Worm (Caenorhabditis elegans) whole organism, L1 larva: ENCODE data around the gene str-77.

Source experiments
- C16A3.4 ChIP-seq: fragments of 150-350 bp; optimal IDR thresholded peaks from 2 replicates; lab custom pipeline; 2014; ENCODE audit warnings: missing biosample characterization, missing genetic modification characterization
- C34B4.2 ChIP-seq: sonication (generic microtip); optimal IDR thresholded peaks from 2 replicates; lab custom pipeline; 2017; ENCODE audit warnings: mild to moderate bottlenecking, missing genetic modification characterization, missing compliant biosample characterization
- ama-1 ChIP-seq: fragments of 150-350 bp; optimal IDR thresholded peaks from 2 replicates; lab custom pipeline; 2014
- ceh-8 ChIP-seq: fragments of 200-800 bp; sonication (Bioruptor generic); optimal IDR thresholded peaks from 2 replicates; lab custom pipeline; 2018; ENCODE audit warnings: mild to moderate bottlenecking, missing genetic modification characterization, moderate library complexity, missing compliant biosample characterization
- egl-13 ChIP-seq: sonication (generic microtip); optimal IDR thresholded peaks from 2 replicates; lab custom pipeline; 2016; ENCODE audit warnings: missing genotype, missing genetic modification reagents, missing genetic modification characterization, missing compliant biosample characterization
- egl-27 ChIP-seq, 2 experiments: fragments of 150-350 bp in 1 of 2; sonication (generic microtip); optimal IDR thresholded peaks; 3 replicates each; lab custom pipeline; 2017 to 2018; ENCODE audit warnings: missing biosample characterization in 2 of 2, missing genetic modification characterization in 2 of 2, missing genetic modification reagents in 2 of 2
- elt-2 ChIP-seq: sonication (generic microtip); optimal IDR thresholded peaks from 2 replicates; lab custom pipeline; 2016; ENCODE audit warnings: missing genetic modification characterization, mild to moderate bottlenecking, inconsistent platforms, missing compliant biosample characterization, missing genetic modification reagents
- elt-3 ChIP-seq, 6 experiments: fragments of 150-350 bp in 1 of 6; sonication (generic microtip); optimal IDR thresholded peaks; 2 replicates each; lab custom pipeline; 2017 to 2018; ENCODE audit warnings: missing biosample characterization in 6 of 6, missing genetic modification characterization in 6 of 6, inconsistent platforms in 1 of 6
- ets-5 ChIP-seq: fragments of 200-800 bp; sonication (Bioruptor generic); IDR thresholded peaks from 2 replicates; pipeline ENCODE4 v1.3.6; 2022; ENCODE audit warnings: missing genetic modification characterization, missing compliant biosample characterization
- fkh-10 ChIP-seq: sonication (generic microtip); optimal IDR thresholded peaks from 2 replicates; lab custom pipeline; 2017; ENCODE audit warnings: missing biosample characterization, missing genetic modification reagents, missing genetic modification characterization
- fkh-4 ChIP-seq: sonication (generic microtip); optimal IDR thresholded peaks from 2 replicates; lab custom pipeline; 2016; ENCODE audit warnings: missing compliant biosample characterization, missing genetic modification characterization, borderline replicate concordance
- hlh-17 ChIP-seq: fragments of 200-800 bp; sonication (Bioruptor generic); optimal IDR thresholded peaks from 2 replicates; lab custom pipeline; 2018; ENCODE audit warnings: missing genetic modification characterization, mild to moderate bottlenecking, missing compliant biosample characterization, moderate library complexity, borderline replicate concordance
- hpl-2 ChIP-seq: fragments of 150-350 bp; optimal IDR thresholded peaks from 2 replicates; lab custom pipeline; 2014; ENCODE audit warnings: missing biosample characterization, missing genetic modification reagents, missing genetic modification characterization
- isw-1 ChIP-seq: fragments of 200-800 bp; sonication (Bioruptor generic); IDR thresholded peaks from 2 replicates; pipeline ENCODE4 v1.3.6; 2022; ENCODE audit warnings: missing genetic modification characterization, missing compliant biosample characterization
- jun-1 ChIP-seq: fragments of 150-350 bp; optimal IDR thresholded peaks from 2 replicates; lab custom pipeline; 2014; ENCODE audit warnings: missing biosample characterization, missing genetic modification reagents, missing genetic modification characterization
- lin-15B ChIP-seq: fragments of 150-350 bp; sonication (generic microtip); optimal IDR thresholded peaks from 3 replicates; lab custom pipeline; 2014; ENCODE audit warnings: missing biosample characterization, missing genetic modification characterization
- lin-35 ChIP-seq, 2 experiments: fragments of 150-350 bp; optimal IDR thresholded peaks; 2 replicates each; lab custom pipeline; 2014; ENCODE audit warnings: missing biosample characterization in 2 of 2, missing genetic modification characterization in 2 of 2, missing genetic modification reagents in 2 of 2
- lsy-2 ChIP-seq, 2 experiments: fragments of 150-350 bp; optimal IDR thresholded peaks; 2 replicates each; lab custom pipeline; 2014; ENCODE audit warnings: missing biosample characterization in 2 of 2, missing genetic modification characterization in 2 of 2
- mab-9 ChIP-seq: fragments of 200-800 bp; sonication (Bioruptor generic); IDR thresholded peaks from 2 replicates; pipeline ENCODE4 v1.3.6; 2022; ENCODE audit warnings: missing genetic modification reagents, missing genetic modification characterization, missing compliant biosample characterization
- mef-2 ChIP-seq: fragments of 150-350 bp; optimal IDR thresholded peaks from 2 replicates; lab custom pipeline; 2014; ENCODE audit warnings: missing biosample characterization, missing genetic modification characterization
- nhr-19 ChIP-seq: fragments of 200-800 bp; sonication (Bioruptor generic); conservative IDR thresholded peaks from 2 replicates; pipeline ENCODE4 v1.3.6; 2022; ENCODE audit warnings: missing genetic modification characterization, missing compliant biosample characterization
- nhr-20 ChIP-seq: sonication (generic microtip); optimal IDR thresholded peaks from 2 replicates; lab custom pipeline; 2016; ENCODE audit warnings: mild to moderate bottlenecking, missing genetic modification characterization, missing compliant biosample characterization
- nhr-237 ChIP-seq: fragments of 150-350 bp; optimal IDR thresholded peaks from 2 replicates; lab custom pipeline; 2014; ENCODE audit warnings: missing biosample characterization, missing genetic modification characterization
- nhr-47 ChIP-seq: sonication (generic microtip); optimal IDR thresholded peaks from 2 replicates; lab custom pipeline; 2016; ENCODE audit warnings: mild to moderate bottlenecking, missing genetic modification characterization, moderate library complexity, missing compliant biosample characterization
- nhr-71 ChIP-seq: sonication (generic microtip); optimal IDR thresholded peaks from 2 replicates; lab custom pipeline; 2016; ENCODE audit warnings: mild to moderate bottlenecking, missing genetic modification characterization, moderate library complexity, missing compliant biosample characterization
- nhr-84 ChIP-seq: sonication (generic microtip); optimal IDR thresholded peaks from 2 replicates; lab custom pipeline; 2017; ENCODE audit warnings: missing biosample characterization, missing genetic modification characterization
- nhr-90 ChIP-seq: sonication (generic microtip); optimal IDR thresholded peaks from 2 replicates; lab custom pipeline; 2016; ENCODE audit warnings: mild to moderate bottlenecking, missing genetic modification characterization, missing compliant biosample characterization; ENCODE audit not compliant: poor library complexity
- pag-3 ChIP-seq: sonication (generic microtip); optimal IDR thresholded peaks from 2 replicates; lab custom pipeline; 2017; ENCODE audit warnings: missing genetic modification characterization, mild to moderate bottlenecking, missing compliant biosample characterization, antibody characterized with exemption, borderline replicate concordance; ENCODE audit not compliant: insufficient read depth
- pqm-1 ChIP-seq: sonication (generic microtip); optimal IDR thresholded peaks from 3 replicates; lab custom pipeline; 2017; ENCODE audit warnings: missing biosample characterization, missing genetic modification characterization
- snu-23 ChIP-seq: sonication (generic microtip); optimal IDR thresholded peaks from 2 replicates; lab custom pipeline; 2016; ENCODE audit warnings: missing genetic modification characterization, missing compliant biosample characterization
- sox-4 ChIP-seq: sonication (generic microtip); optimal IDR thresholded peaks from 2 replicates; lab custom pipeline; 2016; ENCODE audit warnings: missing genetic modification characterization, missing compliant biosample characterization
- swsn-7 ChIP-seq: sonication (generic microtip); optimal IDR thresholded peaks from 2 replicates; lab custom pipeline; 2016; ENCODE audit warnings: missing genetic modification characterization, missing compliant biosample characterization
- tlp-1 ChIP-seq: fragments of 150-350 bp; optimal IDR thresholded peaks from 2 replicates; lab custom pipeline; 2014; ENCODE audit warnings: missing biosample characterization, missing genetic modification characterization
- unc-130 ChIP-seq: fragments of 150-350 bp; optimal IDR thresholded peaks from 2 replicates; lab custom pipeline; 2017; ENCODE audit warnings: missing biosample characterization, missing genetic modification characterization, inconsistent platforms
- unc-86 ChIP-seq: sonication (generic microtip); optimal IDR thresholded peaks from 2 replicates; lab custom pipeline; 2016; ENCODE audit warnings: missing genetic modification characterization, missing compliant biosample characterization
- zag-1 ChIP-seq: fragments of 150-350 bp; optimal IDR thresholded peaks from 2 replicates; lab custom pipeline; 2014; ENCODE audit warnings: missing biosample characterization, missing genetic modification characterization
- zip-4 ChIP-seq: fragments of 200-800 bp; sonication (Bioruptor generic); optimal IDR thresholded peaks from 2 replicates; lab custom pipeline; 2018; ENCODE audit warnings: mild to moderate bottlenecking, missing genetic modification characterization, moderate library complexity, missing compliant biosample characterization
- ztf-4 ChIP-seq: fragments of 150-350 bp; optimal IDR thresholded peaks from 2 replicates; lab custom pipeline; 2014; ENCODE audit warnings: missing biosample characterization, missing genetic modification characterization

Gene str-77

DNA sequence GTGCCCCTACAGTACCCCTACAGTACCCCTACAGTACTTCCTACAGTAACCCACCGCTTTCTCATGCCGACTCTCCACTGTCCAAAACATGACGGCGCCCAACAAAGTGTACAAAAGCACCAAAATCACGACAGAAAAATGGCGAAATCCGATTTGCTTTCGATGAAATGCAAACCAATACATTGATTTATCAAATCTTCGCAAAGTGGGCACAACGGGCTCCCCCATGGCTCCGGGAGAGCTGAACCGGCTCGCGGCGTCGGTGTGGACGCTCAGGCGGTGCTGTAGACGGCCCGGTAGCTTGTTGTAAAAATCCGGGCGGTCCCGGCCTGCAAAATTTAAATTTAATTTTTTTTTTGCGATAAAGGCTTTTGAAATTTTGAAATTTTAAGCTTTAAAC lies 6.4 kb upstream of the str-77 start:
- no peak for TF ChIP-seq pqm-1 (tag; lab: Kevin White, UChicago)
- no peak for TF ChIP-seq lin-15B (tag; lab: Kevin White, UChicago)
- TF ChIP-seq ztf-4 (tag; lab: Kevin White, UChicago): no peak
- no peak for TF ChIP-seq jun-1 (tag; lab: Kevin White, UChicago)
- TF ChIP-seq nhr-237 (tag; lab: Kevin White, UChicago): no peak
- no peak for TF ChIP-seq ets-5 (GFP tag; lab: Robert Waterston, UW)
- no peak for TF ChIP-seq ceh-8 (GFP tag; lab: Kevin White, UChicago)
- no peak for TF ChIP-seq pag-3 (tag; lab: Kevin White, UChicago)
- no peak for TF ChIP-seq mab-9 (GFP tag; lab: Robert Waterston, UW)
- TF ChIP-seq fkh-10 (GFP tag; lab: Kevin White, UChicago): no peak
- no peak for TF ChIP-seq C34B4.2 (tag; lab: Kevin White, UChicago)
- no peak for TF ChIP-seq unc-86 (tag; lab: Kevin White, UChicago)
- TF ChIP-seq swsn-7: no peak

DNA sequence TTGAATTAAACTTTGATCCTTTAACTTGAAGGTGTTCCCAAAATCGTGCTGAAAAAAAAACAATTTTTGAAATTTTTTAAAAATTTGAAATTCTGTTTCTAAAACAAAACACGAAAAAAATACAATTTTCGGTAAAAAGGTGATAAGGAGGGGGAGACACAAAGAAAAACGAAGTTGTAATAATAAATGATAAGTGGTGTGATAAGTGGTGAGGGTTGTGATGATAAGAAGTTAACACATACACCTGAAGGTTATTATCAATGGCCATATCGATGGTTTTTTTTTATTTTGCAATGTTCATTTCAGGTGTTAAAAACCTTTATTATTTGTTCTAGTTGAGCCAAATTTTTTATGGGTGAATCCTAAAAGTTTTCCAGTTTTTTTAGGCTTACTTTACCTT lies 4.4 kb upstream of the str-77 start, which contains the start of gene twk-33:
TSS of gene twk-33 (minus strand) at position 48 of the 400 bp plus-strand sequence.
- TF ChIP-seq isw-1 (GFP tag; lab: Robert Waterston, UW) (no peak), egl-13 (no peak), hlh-17 (GFP tag; lab: Kevin White, UChicago) (no peak), fkh-10 (GFP tag; lab: Kevin White, UChicago) (no peak), nhr-19 (GFP tag; lab: Robert Waterston, UW) (no peak), nhr-84 (no peak), mef-2 (no peak), tlp-1 (tag; lab: Kevin White, UChicago) (peak; percentile 40), nhr-47 (no peak), elt-3 (tag; optimal IDR thresholded peaks at IDR 0.05; lab: Kevin White, UChicago) (peak in 1 of 6 experiments; percentile 63), pqm-1 (tag; lab: Kevin White, UChicago) (peak; percentile 95), elt-2 (tag; lab: Kevin White, UChicago) (peak; percentile 96), fkh-4 (tag; lab: Kevin White, UChicago) (no peak), zip-4 (GFP tag; lab: Kevin White, UChicago) (no peak), ama-1 (lab: Kevin White, UChicago) (no peak), sox-4 (no peak), jun-1 (tag; lab: Kevin White, UChicago) (peak; percentile 49)

DNA sequence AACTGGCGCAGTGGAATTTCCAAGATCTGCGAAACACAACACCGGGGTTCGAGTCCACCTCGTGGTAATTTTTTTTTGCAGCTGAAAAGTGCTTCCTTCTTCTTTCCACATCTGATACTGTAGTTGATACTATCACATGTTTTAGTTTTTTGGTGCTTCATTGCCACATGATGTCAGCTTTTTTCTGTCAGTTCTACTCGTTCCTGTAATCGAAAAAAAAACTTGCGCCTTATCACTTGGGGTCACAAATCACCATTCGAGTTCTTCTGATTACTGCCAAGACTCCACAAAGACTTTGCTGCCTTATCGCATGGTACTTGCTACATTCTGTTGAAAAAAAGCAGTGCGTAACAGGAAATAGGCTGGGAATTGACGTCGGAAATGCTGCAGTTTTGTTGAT lies 3.0 kb downstream of the str-77 start:
- peak; percentile 98 for TF ChIP-seq elt-2 (tag; lab: Kevin White, UChicago)
- TF ChIP-seq egl-27 (tag; optimal IDR thresholded peaks at IDR 0.05; lab: Kevin White, UChicago): no peak
- TF ChIP-seq snu-23 (GFP tag; lab: Kevin White, UChicago): no peak
- peak; percentile 18; the same call in 1 of the 2 replicates for TF ChIP-seq nhr-19 (GFP tag; lab: Robert Waterston, UW)
- TF ChIP-seq nhr-71 (tag; lab: Kevin White, UChicago): no peak
- TF ChIP-seq zag-1 (tag; lab: Kevin White, UChicago): no peak
- no peak for TF ChIP-seq hpl-2 (GFP tag; lab: Kevin White, UChicago)
- peak in 1 of 2 experiments; percentile 46 for TF ChIP-seq lin-35 (GFP tag; optimal IDR thresholded peaks at IDR 0.05; lab: Kevin White, UChicago)
- peak in 1 of 2 experiments; percentile 0 for TF ChIP-seq lsy-2 (tag; optimal IDR thresholded peaks at IDR 0.05; lab: Kevin White, UChicago)
- no peak for TF ChIP-seq unc-130
- no peak for TF ChIP-seq C34B4.2 (tag; lab: Kevin White, UChicago)
- peak; percentile 45 for TF ChIP-seq nhr-20
- TF ChIP-seq nhr-90: peak; percentile 5
- TF ChIP-seq mef-2: no peak
- TF ChIP-seq C16A3.4 (tag; lab: Kevin White, UChicago): no peak
- peak; percentile 95 for TF ChIP-seq pqm-1 (tag; lab: Kevin White, UChicago)
- TF ChIP-seq tlp-1 (tag; lab: Kevin White, UChicago): no peak
- TF ChIP-seq jun-1 (tag; lab: Kevin White, UChicago): peak; percentile 50
